Fruit fly (Drosophila melanogaster): ENCODE results near the gene B9d2.

Gene B9d2

DNA sequence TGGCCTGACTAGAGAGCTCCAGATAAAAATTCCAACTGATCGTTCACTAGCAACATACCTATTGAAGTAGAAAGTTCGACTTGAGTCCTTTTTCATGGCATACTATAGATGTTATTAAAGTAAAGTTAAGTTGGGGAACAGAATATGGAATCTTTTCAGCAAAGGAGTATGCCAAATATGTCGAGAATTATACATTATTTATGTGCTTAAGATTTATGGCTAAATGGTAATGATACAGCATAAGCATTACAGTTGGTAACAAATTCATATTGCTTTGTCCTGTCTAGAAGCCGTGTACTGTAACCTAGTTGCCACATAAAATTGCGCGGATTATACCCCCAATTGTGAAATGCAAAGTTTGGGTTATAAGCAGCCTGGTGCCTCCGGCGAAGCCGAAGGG is 24.6 kb upstream of the B9d2 start, which contains the start of gene CG31639:
Gene CG31639, minus strand, starts transcription at position 101 of the 400 bp plus-strand sequence.
- TF ChIP-seq CG7556 (GFP tag; optimal IDR thresholded peaks at IDR 0.05), result no peak
- no peak for TF ChIP-seq Deaf1 (tag; optimal IDR thresholded peaks at IDR 0.05)
- no peak for TF ChIP-seq ac (GFP tag; optimal IDR thresholded peaks at IDR 0.05)
- TF ChIP-seq sisA (GFP tag; IDR thresholded peaks at IDR 0.05), result no peak
- no peak for TF ChIP-seq Trl (optimal IDR thresholded peaks at IDR 0.05)
- no peak for TF ChIP-seq Trl (GFP tag; optimal IDR thresholded peaks at IDR 0.05)
- no peak for TF ChIP-seq Vsx1 (GFP tag; optimal IDR thresholded peaks at IDR 0.05)
- TF ChIP-seq CG1602 (GFP tag; optimal IDR thresholded peaks at IDR 0.05), result no peak
- TF ChIP-seq CG18011 (GFP tag; optimal IDR thresholded peaks at IDR 0.05), result no peak
- no peak for TF ChIP-seq Ada2b (GFP tag; IDR thresholded peaks at IDR 0.05)
- no peak for TF ChIP-seq chinmo (GFP tag; IDR thresholded peaks at IDR 0.05; ENCODE audit: partially characterized antibody)
- no peak for TF ChIP-seq sug (tag; optimal IDR thresholded peaks at IDR 0.05)
- no peak for TF ChIP-seq CG2712 (tag; optimal IDR thresholded peaks at IDR 0.05)
- no peak for TF ChIP-seq Mad (GFP tag; optimal IDR thresholded peaks at IDR 0.05)
- TF ChIP-seq crc (GFP tag; optimal IDR thresholded peaks at IDR 0.05), result no peak
- TF ChIP-seq CG14014 (GFP tag; IDR thresholded peaks at IDR 0.05), result no peak
- TF ChIP-seq stwl (tag; optimal IDR thresholded peaks at IDR 0.05), result no peak
- no peak for TF ChIP-seq amos (GFP tag; IDR thresholded peaks at IDR 0.05; ENCODE audit: partially characterized antibody)
- TF ChIP-seq tll (GFP tag; optimal IDR thresholded peaks at IDR 0.05), result no peak

- TF ChIP-seq CG9876 (GFP tag; optimal IDR thresholded peaks at IDR 0.05), result no peak
- no peak for TF ChIP-seq Ravus (GFP tag; IDR thresholded peaks at IDR 0.05)
- no peak for TF ChIP-seq CG5953 (GFP tag; IDR thresholded peaks at IDR 0.05)
- no peak for TF ChIP-seq dpn (GFP tag; optimal IDR thresholded peaks at IDR 0.05)
- no peak for TF ChIP-seq CG15601 (tag; optimal IDR thresholded peaks at IDR 0.05)
- no peak for TF ChIP-seq CG1602 (GFP tag; optimal IDR thresholded peaks at IDR 0.05)
- no peak for TF ChIP-seq lilli (GFP tag; optimal IDR thresholded peaks at IDR 0.05)
- TF ChIP-seq CG12299 (tag; optimal IDR thresholded peaks at IDR 0.05), result no peak
- no peak for TF ChIP-seq CG16779 (GFP tag; IDR thresholded peaks at IDR 0.05)
- no peak for TF ChIP-seq CG12219 (GFP tag; optimal IDR thresholded peaks at IDR 0.05)
- no peak for TF ChIP-seq CG6654 (GFP tag; optimal IDR thresholded peaks at IDR 0.05)
- no peak for TF ChIP-seq BtbVII (GFP tag; optimal IDR thresholded peaks at IDR 0.05)
- no peak for TF ChIP-seq CG13775 (GFP tag; optimal IDR thresholded peaks at IDR 0.05)
Observed at dm6 chr2L:6151669-6152068, 21.2 kb upstream of the B9d2 start, which contains the start of gene Muc26B. Gene Muc26B (plus strand): TSS chr2L:6151969.

- no peak for TF ChIP-seq YL-1 (GFP tag; optimal IDR thresholded peaks at IDR 0.05)
- no peak for TF ChIP-seq dan (GFP tag; IDR thresholded peaks at IDR 0.05)
- no peak for TF ChIP-seq jing (GFP tag; optimal IDR thresholded peaks at IDR 0.05)
- no peak for TF ChIP-seq hbn (GFP tag; IDR thresholded peaks at IDR 0.05; ENCODE audit: partially characterized antibody)
- no peak for TF ChIP-seq wor (GFP tag; IDR thresholded peaks at IDR 0.05)
- TF ChIP-seq Med (GFP tag), result no peak
- no peak for TF ChIP-seq CG14050 (GFP tag; IDR thresholded peaks at IDR 0.05)
- no peak for TF ChIP-seq D (optimal IDR thresholded peaks at IDR 0.05)
- TF ChIP-seq D (GFP tag; optimal IDR thresholded peaks at IDR 0.05), result no peak
- no peak for TF ChIP-seq CG8944 (GFP tag; optimal IDR thresholded peaks at IDR 0.05)
- no peak for TF ChIP-seq gsb-n (tag; optimal IDR thresholded peaks at IDR 0.05)
- TF ChIP-seq Fer3 (tag; optimal IDR thresholded peaks at IDR 0.05), result no peak
Observed at dm6 chr2L:6139082-6139481, 8.6 kb upstream of the B9d2 start, which contains the start of gene CG13991. Gene CG13991 (plus strand): TSS chr2L:6139382.

Measured in whole organism, embryonic.